Worm (Caenorhabditis elegans) whole organism, late embryonic: ENCODE results near the gene cest-17.
A peak's percentile ranks its signal among the peaks of the same experiment; 100 is the strongest.

Source experiments
- C08G9.2 ChIP-seq: sonication (generic microtip); optimal IDR thresholded peaks from 2 replicates; lab custom pipeline; 2016; ENCODE audit warnings: mild to moderate bottlenecking, missing genetic modification characterization, moderate library complexity, missing compliant biosample characterization
- F13H6.1 ChIP-seq: sonication (generic microtip); optimal IDR thresholded peaks from 2 replicates; lab custom pipeline; 2016; ENCODE audit warnings: missing genetic modification characterization, missing compliant biosample characterization
- K09A11.1 ChIP-seq: sonication (generic microtip); optimal IDR thresholded peaks from 2 replicates; lab custom pipeline; 2017; ENCODE audit warnings: antibody characterized with exemption, mild to moderate bottlenecking, missing genetic modification characterization, missing compliant biosample characterization; ENCODE audit not compliant: insufficient read depth
- T23F11.4 ChIP-seq: fragments of 200-800 bp; sonication (Bioruptor generic); optimal IDR thresholded peaks from 2 replicates; lab custom pipeline; 2018; ENCODE audit warnings: mild to moderate bottlenecking, missing genetic modification characterization, missing compliant biosample characterization
- Y22D7AL.16 ChIP-seq: sonication (generic microtip); optimal IDR thresholded peaks from 2 replicates; lab custom pipeline; 2016; ENCODE audit warnings: missing genetic modification characterization, missing compliant biosample characterization
- ahr-1 ChIP-seq: sonication (generic microtip); optimal IDR thresholded peaks from 2 replicates; lab custom pipeline; 2016; ENCODE audit warnings: missing genetic modification characterization, missing compliant biosample characterization
- ama-1 ChIP-seq: fragments of 150-350 bp; optimal IDR thresholded peaks from 2 replicates; lab custom pipeline; 2014
- ceh-14 ChIP-seq: sonication (generic microtip); optimal IDR thresholded peaks from 2 replicates; lab custom pipeline; 2016; ENCODE audit warnings: missing genotype, missing genetic modification characterization, missing compliant biosample characterization
- ceh-19 ChIP-seq: fragments of 200-800 bp; sonication (Bioruptor generic); optimal IDR thresholded peaks from 2 replicates; lab custom pipeline; 2018; ENCODE audit warnings: mild to moderate bottlenecking, missing genetic modification characterization, missing compliant biosample characterization
- ceh-22 ChIP-seq: sonication (generic microtip); optimal IDR thresholded peaks from 2 replicates; lab custom pipeline; 2017; ENCODE audit warnings: missing biosample characterization, missing genetic modification characterization
- elt-2 ChIP-seq: sonication (generic microtip); optimal IDR thresholded peaks from 2 replicates; lab custom pipeline; 2016; ENCODE audit warnings: missing genetic modification reagents, missing genetic modification characterization, missing compliant biosample characterization
- elt-4 ChIP-seq: sonication (generic microtip); optimal IDR thresholded peaks from 2 replicates; lab custom pipeline; 2016; ENCODE audit warnings: missing genetic modification characterization, missing compliant biosample characterization
- eyg-1 ChIP-seq: sonication (generic microtip); optimal IDR thresholded peaks from 2 replicates; lab custom pipeline; 2016; ENCODE audit warnings: missing genotype, missing genetic modification characterization, missing compliant biosample characterization
- fax-1 ChIP-seq: sonication (generic microtip); optimal IDR thresholded peaks from 2 replicates; lab custom pipeline; 2016; ENCODE audit warnings: missing genotype, missing genetic modification characterization, missing compliant biosample characterization
- fkh-6 ChIP-seq: sonication (generic microtip); optimal IDR thresholded peaks from 2 replicates; lab custom pipeline; 2016; ENCODE audit warnings: missing genetic modification characterization, missing compliant biosample characterization
- hlh-15 ChIP-seq: sonication (generic microtip); optimal IDR thresholded peaks from 2 replicates; lab custom pipeline; 2016; ENCODE audit warnings: missing genetic modification characterization, missing compliant biosample characterization
- hlh-8 ChIP-seq: sonication (generic microtip); optimal IDR thresholded peaks from 2 replicates; lab custom pipeline; 2016; ENCODE audit warnings: missing genotype, missing genetic modification characterization, missing compliant biosample characterization
- lim-6 ChIP-seq: sonication (generic microtip); optimal IDR thresholded peaks from 2 replicates; lab custom pipeline; 2016; ENCODE audit warnings: missing genetic modification characterization, missing compliant biosample characterization
- lin-11 ChIP-seq: fragments of 200-800 bp; sonication (Bioruptor generic); optimal IDR thresholded peaks from 2 replicates; lab custom pipeline; 2018; ENCODE audit warnings: mild to moderate bottlenecking, missing genetic modification characterization, missing compliant biosample characterization
- madf-2 ChIP-seq: sonication (generic microtip); optimal IDR thresholded peaks from 2 replicates; lab custom pipeline; 2017; ENCODE audit warnings: missing genetic modification characterization, missing compliant biosample characterization
- mec-3 ChIP-seq: sonication (generic microtip); optimal IDR thresholded peaks from 2 replicates; lab custom pipeline; 2016; ENCODE audit warnings: borderline replicate concordance, missing genetic modification characterization, missing compliant biosample characterization
- nfya-1 ChIP-seq: sonication (generic microtip); optimal IDR thresholded peaks from 2 replicates; lab custom pipeline; 2017; ENCODE audit warnings: missing genetic modification characterization, mild to moderate bottlenecking, missing compliant biosample characterization, antibody characterized with exemption, moderate library complexity
- nhr-232 ChIP-seq: sonication (generic microtip); optimal IDR thresholded peaks from 2 replicates; lab custom pipeline; 2016; ENCODE audit warnings: missing genetic modification characterization, missing compliant biosample characterization
- npax-4 ChIP-seq: sonication (generic microtip); optimal IDR thresholded peaks from 2 replicates; lab custom pipeline; 2016; ENCODE audit warnings: missing genetic modification characterization, missing compliant biosample characterization
- pat-9 ChIP-seq: fragments of 200-800 bp; sonication (Bioruptor generic); optimal IDR thresholded peaks from 2 replicates; lab custom pipeline; 2018; ENCODE audit warnings: mild to moderate bottlenecking, missing genetic modification characterization, moderate library complexity, missing compliant biosample characterization
- pax-1 ChIP-seq: fragments of 150-350 bp; optimal IDR thresholded peaks from 2 replicates; lab custom pipeline; 2014; ENCODE audit warnings: missing biosample characterization, missing genetic modification characterization
- pqm-1 ChIP-seq: sonication (generic microtip); optimal IDR thresholded peaks from 2 replicates; lab custom pipeline; 2016; ENCODE audit warnings: missing genetic modification characterization, missing compliant biosample characterization
- pros-1 ChIP-seq: fragments of 150-350 bp; optimal IDR thresholded peaks from 2 replicates; lab custom pipeline; 2014; ENCODE audit warnings: missing biosample characterization, missing genetic modification reagents, missing genetic modification characterization
- ref-2 ChIP-seq: sonication (generic microtip); optimal IDR thresholded peaks from 2 replicates; lab custom pipeline; 2016; ENCODE audit warnings: missing genetic modification characterization, missing compliant biosample characterization
- rnt-1 ChIP-seq: sonication (generic microtip); optimal IDR thresholded peaks from 2 replicates; lab custom pipeline; 2016; ENCODE audit warnings: missing genetic modification characterization, missing compliant biosample characterization
- sdc-2 ChIP-seq: sonication (generic microtip); optimal IDR thresholded peaks from 2 replicates; lab custom pipeline; 2016; ENCODE audit warnings: missing genotype, missing genetic modification characterization, missing compliant biosample characterization
- tbx-7 ChIP-seq: sonication (generic microtip); optimal IDR thresholded peaks from 2 replicates; lab custom pipeline; 2016; ENCODE audit warnings: missing genotype, missing genetic modification characterization, missing compliant biosample characterization
- ttx-3 ChIP-seq: sonication (generic microtip); optimal IDR thresholded peaks from 2 replicates; lab custom pipeline; 2016; ENCODE audit warnings: missing genetic modification reagents, missing genetic modification characterization, missing compliant biosample characterization
- unc-3 ChIP-seq, 2 experiments: fragments of 200-800 bp in 1 of 2; sonication (Bioruptor generic) in 1 of 2; sonication (generic microtip) in 1 of 2; conservative IDR thresholded peaks in 1 of 2; optimal IDR thresholded peaks in 1 of 2; 2 replicates each; pipeline versions ENCODE4 v1.3.6 to Lab custom; 2016 to 2022; ENCODE audit warnings: missing compliant biosample characterization in 2 of 2, missing genetic modification characterization in 2 of 2, missing genetic modification reagents in 1 of 2
- unc-42 ChIP-seq: sonication (generic microtip); optimal IDR thresholded peaks from 2 replicates; lab custom pipeline; 2016; ENCODE audit warnings: missing genotype, missing genetic modification characterization, missing compliant biosample characterization

Gene cest-17

ce11 chrV:8242798-8243197 is 39.7 kb downstream of the cest-17 start, which contains the start of gene C16D9.4:
Gene C16D9.4, minus strand, starts transcription at chrV:8242898.
- TF ChIP-seq pat-9 (tag; lab: Kevin White, UChicago) (no peak), nfya-1 (tag; lab: Kevin White, UChicago) (no peak), eyg-1 (tag; lab: Kevin White, UChicago) (no peak), ref-2 (no peak), K09A11.1 (tag; lab: Kevin White, UChicago) (no peak), npax-4 (tag; lab: Kevin White, UChicago) (no peak), elt-4 (tag; lab: Kevin White, UChicago) (no peak), rnt-1 (tag; lab: Kevin White, UChicago) (no peak), lim-6 (tag; lab: Kevin White, UChicago) (no peak), sdc-2 (tag; lab: Kevin White, UChicago) (no peak), pqm-1 (tag; lab: Kevin White, UChicago) (no peak), F13H6.1 (tag; lab: Kevin White, UChicago) (no peak), pros-1 (tag; lab: Kevin White, UChicago) (no peak), pax-1 (tag; lab: Kevin White, UChicago) (no peak), tbx-7 (tag; lab: Kevin White, UChicago) (no peak), madf-2 (tag; lab: Kevin White, UChicago) (no peak)
- TF ChIP-seq, all 69 proteins: peak for 0

ce11 chrV:8243201-8243600 is 40.1 kb downstream of the cest-17 start:
- TF ChIP-seq elt-4 (tag; lab: Kevin White, UChicago) (no peak), ceh-19 (GFP tag; lab: Kevin White, UChicago) (no peak), ceh-14 (tag; lab: Kevin White, UChicago) (no peak), eyg-1 (tag; lab: Kevin White, UChicago) (no peak), pqm-1 (tag; lab: Kevin White, UChicago) (no peak), ref-2 (no peak), nhr-232 (tag; lab: Kevin White, UChicago) (no peak), sdc-2 (tag; lab: Kevin White, UChicago) (no peak), elt-2 (tag; lab: Kevin White, UChicago) (no peak), C08G9.2 (tag; lab: Kevin White, UChicago) (no peak), fkh-6 (tag; lab: Kevin White, UChicago) (no peak), lin-11 (no peak), Y22D7AL.16 (tag; lab: Kevin White, UChicago) (no peak), T23F11.4 (GFP tag; lab: Kevin White, UChicago) (no peak), hlh-8 (tag; lab: Kevin White, UChicago) (no peak)
- TF ChIP-seq, all 69 proteins: peak for 0

- TF ChIP-seq ahr-1 (tag; lab: Kevin White, UChicago) (no peak), tbx-7 (tag; lab: Kevin White, UChicago) (no peak), K09A11.1 (tag; lab: Kevin White, UChicago) (no peak), ceh-22 (tag; lab: Kevin White, UChicago) (no peak), fax-1 (tag; lab: Kevin White, UChicago) (no peak)
Observed at ce11 chrV:8245457-8245856, 42.3 kb downstream of the cest-17 start, which contains the start of gene C16D9.5. Gene C16D9.5, minus strand, starts transcription at chrV:8245557.

- TF ChIP-seq elt-2 (tag; lab: Kevin White, UChicago) (peak; percentile 32), ttx-3 (tag; lab: Kevin White, UChicago) (no peak), unc-42 (tag; lab: Kevin White, UChicago) (no peak), unc-3 (GFP tag; conservative IDR thresholded peaks at IDR 0.05; lab: Robert Waterston, UW) (no peak), unc-3 (tag; optimal IDR thresholded peaks at IDR 0.05; lab: Kevin White, UChicago) (no peak), ref-2 (no peak), sdc-2 (tag; lab: Kevin White, UChicago) (no peak), rnt-1 (tag; lab: Kevin White, UChicago) (no peak), hlh-15 (no peak), mec-3 (tag; lab: Kevin White, UChicago) (no peak), ama-1 (lab: Kevin White, UChicago) (peak; percentile 74), eyg-1 (tag; lab: Kevin White, UChicago) (no peak), fkh-6 (tag; lab: Kevin White, UChicago) (peak; percentile 2)
Observed at ce11 chrV:8247311-8248105, 44.4 kb downstream of the cest-17 start.
